Worm (Caenorhabditis elegans) whole organism, L1 larva: ENCODE results near the gene M199.8.

Experiments
- ceh-82 ChIP-seq, 3 experiments: fragments of 150-350 bp in 1 of 3; sonication (generic microtip) in 2 of 3; optimal IDR thresholded peaks; 2 replicates each; lab custom pipeline; 2014 to 2017; ENCODE audit warnings: missing biosample characterization in 3 of 3, missing genetic modification characterization in 3 of 3
- egl-27 ChIP-seq, 2 experiments: fragments of 150-350 bp in 1 of 2; sonication (generic microtip); optimal IDR thresholded peaks; 3 replicates each; lab custom pipeline; 2017 to 2018; ENCODE audit warnings: missing biosample characterization in 2 of 2, missing genetic modification characterization in 2 of 2, missing genetic modification reagents in 2 of 2
- fos-1 ChIP-seq: fragments of 150-350 bp; optimal IDR thresholded peaks from 2 replicates; lab custom pipeline; 2014; ENCODE audit warnings: missing biosample characterization, missing genetic modification characterization
- hpl-2 ChIP-seq: fragments of 150-350 bp; optimal IDR thresholded peaks from 2 replicates; lab custom pipeline; 2014; ENCODE audit warnings: missing biosample characterization, missing genetic modification reagents, missing genetic modification characterization
- lin-13 ChIP-seq: fragments of 150-350 bp; optimal IDR thresholded peaks from 2 replicates; lab custom pipeline; 2014; ENCODE audit warnings: missing biosample characterization, missing genetic modification reagents, missing genetic modification characterization
- lin-35 ChIP-seq, 2 experiments: fragments of 150-350 bp; optimal IDR thresholded peaks; 2 replicates each; lab custom pipeline; 2014; ENCODE audit warnings: missing biosample characterization in 2 of 2, missing genetic modification characterization in 2 of 2, missing genetic modification reagents in 2 of 2
- lin-39 ChIP-seq: fragments of 150-350 bp; optimal IDR thresholded peaks from 2 replicates; lab custom pipeline; 2014; ENCODE audit warnings: missing biosample characterization, missing genetic modification reagents, missing genetic modification characterization
- lir-3 ChIP-seq: sonication (generic microtip); optimal IDR thresholded peaks from 2 replicates; lab custom pipeline; 2016; ENCODE audit warnings: mild to moderate bottlenecking, missing genetic modification characterization, moderate library complexity, missing compliant biosample characterization; ENCODE audit not compliant: poor library complexity
- mdl-1 ChIP-seq, 2 experiments: fragments of 150-350 bp; optimal IDR thresholded peaks; 2 replicates each; lab custom pipeline; 2014 to 2017; ENCODE audit warnings: missing biosample characterization in 2 of 2, missing genetic modification characterization in 2 of 2, inconsistent platforms in 1 of 2
- skn-1 ChIP-seq: fragments of 150-350 bp; optimal IDR thresholded peaks from 2 replicates; lab custom pipeline; 2014; ENCODE audit warnings: missing biosample characterization, missing genetic modification characterization
- unc-62 ChIP-seq: fragments of 150-350 bp; optimal IDR thresholded peaks from 2 replicates; lab custom pipeline; 2014; ENCODE audit warnings: missing biosample characterization, missing genetic modification reagents, missing genetic modification characterization
- ztf-11 ChIP-seq, 2 experiments: sonication (generic microtip); optimal IDR thresholded peaks; 2 replicates each; lab custom pipeline; 2016 to 2017; ENCODE audit warnings: missing genetic modification characterization in 2 of 2, missing biosample characterization in 1 of 2, missing compliant biosample characterization in 1 of 2
- ztf-4 ChIP-seq: fragments of 150-350 bp; optimal IDR thresholded peaks from 2 replicates; lab custom pipeline; 2014; ENCODE audit warnings: missing biosample characterization, missing genetic modification characterization

ce11 chrIV:15107218-15107617, 26.6 kb downstream of the M199.8 start:
- TF ChIP-seq unc-62 (no peak), hpl-2 (GFP tag; lab: Kevin White, UChicago) (no peak), skn-1 (tag; lab: Kevin White, UChicago) (no peak), lin-39 (tag; lab: Kevin White, UChicago) (no peak), mdl-1 (tag; optimal IDR thresholded peaks at IDR 0.05; lab: Kevin White, UChicago) (no peak), ztf-11 (tag; optimal IDR thresholded peaks at IDR 0.05; lab: Kevin White, UChicago) (no peak), egl-27 (tag; optimal IDR thresholded peaks at IDR 0.05; lab: Kevin White, UChicago) (no peak), fos-1 (no peak), lin-35 (GFP tag; optimal IDR thresholded peaks at IDR 0.05; lab: Kevin White, UChicago) (no peak), lir-3 (tag; lab: Kevin White, UChicago) (no peak), lin-13 (GFP tag; lab: Kevin White, UChicago) (peak; percentile 25), ztf-4 (tag; lab: Kevin White, UChicago) (no peak), ceh-82 (tag; optimal IDR thresholded peaks at IDR 0.05; lab: Kevin White, UChicago) (no peak)
